Worm (Caenorhabditis elegans) whole organism, L4 larva: ENCODE results near the gene ncs-3.

Source experiments
- D1046.2 ChIP-seq: fragments of 200-800 bp; sonication (Bioruptor generic); IDR thresholded peaks from 2 replicates; pipeline ENCODE4 v1.3.6; 2022; ENCODE audit warnings: missing genetic modification characterization, missing compliant biosample characterization
- F49E8.2 ChIP-seq: sonication (generic microtip); optimal IDR thresholded peaks from 2 replicates; lab custom pipeline; 2016; ENCODE audit warnings: missing compliant biosample characterization, mild to moderate bottlenecking, missing genetic modification characterization, borderline replicate concordance
- T26A8.4 ChIP-seq: fragments of 200-800 bp; sonication (Bioruptor generic); IDR thresholded peaks from 2 replicates; pipeline ENCODE4 v1.3.6; 2022; ENCODE audit warnings: missing genetic modification characterization, missing compliant biosample characterization
- Y48G9A.11 ChIP-seq: fragments of 200-800 bp; sonication (Bioruptor generic); IDR thresholded peaks from 2 replicates; pipeline ENCODE4 v1.3.6; 2022; ENCODE audit warnings: missing genetic modification reagents, missing genetic modification characterization, missing compliant biosample characterization
- Y5F2A.4 ChIP-seq: fragments of 200-800 bp; sonication (Bioruptor generic); optimal IDR thresholded peaks from 2 replicates; lab custom pipeline; 2018; ENCODE audit warnings: mild to moderate bottlenecking, missing genetic modification characterization, missing compliant biosample characterization
- ZK337.2 ChIP-seq: fragments of 200-800 bp; sonication (Bioruptor generic); IDR thresholded peaks from 2 replicates; pipeline ENCODE4 v1.3.6; 2022; ENCODE audit warnings: missing genetic modification reagents, missing genetic modification characterization, missing compliant biosample characterization
- aha-1 ChIP-seq: fragments of 150-350 bp; peaks from one replicate; lab custom pipeline; 2014; ENCODE audit warnings: missing biosample characterization, missing genetic modification characterization
- arid-1 ChIP-seq: fragments of 200-800 bp; sonication (Bioruptor generic); conservative IDR thresholded peaks from 2 replicates; pipeline ENCODE4 v1.3.6; 2022; ENCODE audit warnings: missing genetic modification reagents, missing genetic modification characterization, missing compliant biosample characterization
- ceh-20 ChIP-seq: fragments of 200-800 bp; sonication (Bioruptor generic); IDR thresholded peaks from 2 replicates; pipeline ENCODE4 v1.3.6; 2022; ENCODE audit warnings: missing genetic modification reagents, missing genetic modification characterization, missing compliant biosample characterization
- ceh-32 ChIP-seq: sonication (generic microtip); optimal IDR thresholded peaks from 2 replicates; lab custom pipeline; 2016; ENCODE audit warnings: mild to moderate bottlenecking, missing genetic modification characterization, missing compliant biosample characterization; ENCODE audit not compliant: poor library complexity
- ceh-44 ChIP-seq: fragments of 200-800 bp; sonication (Bioruptor generic); IDR thresholded peaks from 2 replicates; pipeline ENCODE4 v1.3.6; 2022; ENCODE audit warnings: missing genetic modification reagents, missing genetic modification characterization, missing compliant biosample characterization
- ceh-82 ChIP-seq: sonication (generic microtip); optimal IDR thresholded peaks from 2 replicates; lab custom pipeline; 2017; ENCODE audit warnings: missing biosample characterization, missing genetic modification characterization
- ces-1 ChIP-seq: fragments of 150-350 bp; sonication (generic microtip); optimal IDR thresholded peaks from 4 replicates; lab custom pipeline; 2014; ENCODE audit warnings: missing biosample characterization, missing genetic modification reagents, missing genetic modification characterization
- cey-2 ChIP-seq: sonication (generic microtip); optimal IDR thresholded peaks from 3 replicates; lab custom pipeline; 2017; ENCODE audit warnings: missing genetic modification characterization, mild to moderate bottlenecking, missing compliant biosample characterization, antibody characterized with exemption, borderline replicate concordance; ENCODE audit not compliant: insufficient read depth
- daf-16 ChIP-seq, 3 experiments: sonication (generic microtip); optimal IDR thresholded peaks; 2 replicates each; lab custom pipeline; 2016 to 2017; ENCODE audit warnings: missing genetic modification characterization in 3 of 3, missing genetic modification reagents in 3 of 3, mild to moderate bottlenecking in 2 of 3, missing compliant biosample characterization in 2 of 3, missing biosample characterization in 1 of 3, moderate library complexity in 1 of 3
- daf-19 ChIP-seq: fragments of 200-800 bp; sonication (Bioruptor generic); conservative IDR thresholded peaks from 2 replicates; pipeline ENCODE4 v1.3.6; 2022; ENCODE audit warnings: missing genetic modification characterization, missing compliant biosample characterization
- dmd-6 ChIP-seq: fragments of 200-800 bp; sonication (Bioruptor generic); IDR thresholded peaks from 2 replicates; pipeline ENCODE4 v1.3.6; 2022; ENCODE audit warnings: missing genetic modification reagents, missing genetic modification characterization, missing compliant biosample characterization
- dmd-8 ChIP-seq: fragments of 200-800 bp; sonication (Bioruptor generic); IDR thresholded peaks from 2 replicates; pipeline ENCODE4 v1.3.6; 2022; ENCODE audit warnings: missing genetic modification characterization, missing compliant biosample characterization
- dmd-9 ChIP-seq: fragments of 200-800 bp; sonication (Bioruptor generic); IDR thresholded peaks from 2 replicates; pipeline ENCODE4 v1.3.6; 2022; ENCODE audit warnings: missing genetic modification reagents, missing genetic modification characterization, missing compliant biosample characterization
- dpl-1 ChIP-seq: fragments of 150-350 bp; optimal IDR thresholded peaks from 2 replicates; lab custom pipeline; 2014; ENCODE audit warnings: missing biosample characterization, missing genetic modification reagents, missing genetic modification characterization
- dve-1 ChIP-seq: sonication (generic microtip); optimal IDR thresholded peaks from 2 replicates; lab custom pipeline; 2017; ENCODE audit warnings: antibody characterized with exemption, mild to moderate bottlenecking, missing genetic modification characterization, missing compliant biosample characterization; ENCODE audit not compliant: insufficient read depth
- egl-43 ChIP-seq: fragments of 200-800 bp; sonication (Bioruptor generic); IDR thresholded peaks from 2 replicates; pipeline ENCODE4 v1.3.6; 2022; ENCODE audit warnings: missing genetic modification reagents, missing genetic modification characterization, missing compliant biosample characterization
- fkh-10 ChIP-seq: fragments of 150-350 bp; optimal IDR thresholded peaks from 2 replicates; lab custom pipeline; 2014; ENCODE audit warnings: missing biosample characterization, missing genetic modification reagents, missing genetic modification characterization
- fos-1 ChIP-seq: fragments of 150-350 bp; optimal IDR thresholded peaks from 2 replicates; lab custom pipeline; 2014; ENCODE audit warnings: missing biosample characterization, missing genetic modification characterization
- hlh-11 ChIP-seq: fragments of 200-800 bp; sonication (Bioruptor generic); optimal IDR thresholded peaks from 2 replicates; lab custom pipeline; 2018; ENCODE audit warnings: mild to moderate bottlenecking, missing genetic modification characterization, missing compliant biosample characterization
- hmg-1.1 ChIP-seq: fragments of 200-800 bp; sonication (Bioruptor generic); IDR thresholded peaks from 2 replicates; pipeline ENCODE4 v1.3.6; 2022; ENCODE audit warnings: missing genetic modification reagents, missing genetic modification characterization, missing compliant biosample characterization
- lin-1 ChIP-seq: fragments of 200-800 bp; sonication (Bioruptor generic); IDR thresholded peaks from 2 replicates; pipeline ENCODE4 v1.3.6; 2022; ENCODE audit warnings: missing genetic modification reagents, missing genetic modification characterization, missing compliant biosample characterization
- lin-13 ChIP-seq: fragments of 150-350 bp; optimal IDR thresholded peaks from 2 replicates; lab custom pipeline; 2014; ENCODE audit warnings: missing biosample characterization, missing genetic modification reagents, missing genetic modification characterization
- lir-3 ChIP-seq: sonication (generic microtip); optimal IDR thresholded peaks from 2 replicates; lab custom pipeline; 2016; ENCODE audit warnings: mild to moderate bottlenecking, missing genetic modification characterization, missing compliant biosample characterization
- lsy-2 ChIP-seq, 2 experiments: fragments of 150-350 bp in 1 of 2; sonication (generic microtip) in 1 of 2; optimal IDR thresholded peaks; 2 replicates each; lab custom pipeline; 2014 to 2017; ENCODE audit warnings: missing biosample characterization in 2 of 2, missing genetic modification characterization in 2 of 2
- mdt-29 ChIP-seq: fragments of 200-800 bp; sonication (Bioruptor generic); IDR thresholded peaks from 2 replicates; pipeline ENCODE4 v1.3.6; 2022; ENCODE audit warnings: missing genetic modification reagents, missing genetic modification characterization, missing compliant biosample characterization
- mep-1 ChIP-seq: fragments of 150-350 bp; sonication (generic microtip); optimal IDR thresholded peaks from 3 replicates; lab custom pipeline; 2014; ENCODE audit warnings: missing biosample characterization, missing genetic modification characterization
- mes-2 ChIP-seq: sonication (generic microtip); optimal IDR thresholded peaks from 2 replicates; lab custom pipeline; 2016; ENCODE audit warnings: missing genotype, mild to moderate bottlenecking, missing genetic modification characterization, missing compliant biosample characterization; ENCODE audit not compliant: poor library complexity, severe bottlenecking
- mxl-2 ChIP-seq: fragments of 200-800 bp; sonication (Bioruptor generic); conservative IDR thresholded peaks from 2 replicates; pipeline ENCODE4 v1.3.6; 2022; ENCODE audit warnings: missing genetic modification reagents, missing genetic modification characterization, missing compliant biosample characterization
- nhr-11 ChIP-seq: fragments of 150-350 bp; optimal IDR thresholded peaks from 2 replicates; lab custom pipeline; 2014; ENCODE audit warnings: missing biosample characterization, missing genetic modification characterization
- nhr-237 ChIP-seq: sonication (generic microtip); optimal IDR thresholded peaks from 2 replicates; lab custom pipeline; 2017; ENCODE audit warnings: missing biosample characterization, missing genetic modification characterization
- nhr-42 ChIP-seq: fragments of 200-800 bp; sonication (Bioruptor generic); IDR thresholded peaks from 2 replicates; pipeline ENCODE4 v1.3.6; 2022; ENCODE audit warnings: missing genetic modification characterization, missing compliant biosample characterization
- nhr-76 ChIP-seq: fragments of 150-350 bp; optimal IDR thresholded peaks from 2 replicates; lab custom pipeline; 2014; ENCODE audit warnings: missing biosample characterization, missing genetic modification characterization
- pqm-1 ChIP-seq: sonication (generic microtip); optimal IDR thresholded peaks from 2 replicates; lab custom pipeline; 2017; ENCODE audit warnings: missing biosample characterization, missing genetic modification characterization
- sdz-12 ChIP-seq: fragments of 200-800 bp; sonication (Bioruptor generic); optimal IDR thresholded peaks from 2 replicates; lab custom pipeline; 2018; ENCODE audit warnings: mild to moderate bottlenecking, missing genetic modification characterization, missing compliant biosample characterization
- set-16 ChIP-seq: fragments of 200-800 bp; sonication (Bioruptor generic); IDR thresholded peaks from 2 replicates; pipeline ENCODE4 v1.3.6; 2022; ENCODE audit warnings: missing genetic modification reagents, missing genetic modification characterization, missing compliant biosample characterization
- snpc-4 ChIP-seq: fragments of 150-350 bp; optimal IDR thresholded peaks from 2 replicates; lab custom pipeline; 2014; ENCODE audit warnings: missing biosample characterization, missing genetic modification characterization
- tag-97 ChIP-seq: fragments of 200-800 bp; sonication (Bioruptor generic); IDR thresholded peaks from 2 replicates; pipeline ENCODE4 v1.3.6; 2022; ENCODE audit warnings: missing genetic modification characterization, missing compliant biosample characterization
- unc-130 ChIP-seq: sonication (generic microtip); optimal IDR thresholded peaks from 2 replicates; lab custom pipeline; 2016; ENCODE audit warnings: missing genetic modification reagents, missing genetic modification characterization, missing compliant biosample characterization
- unc-39 ChIP-seq: sonication (generic microtip); optimal IDR thresholded peaks from 2 replicates; lab custom pipeline; 2017; ENCODE audit warnings: missing biosample characterization, missing genetic modification characterization
- vab-7 ChIP-seq: fragments of 200-800 bp; sonication (Bioruptor generic); IDR thresholded peaks from 2 replicates; pipeline ENCODE4 v1.3.6; 2022; ENCODE audit warnings: missing genetic modification reagents, missing genetic modification characterization, missing compliant biosample characterization
- zag-1 ChIP-seq: fragments of 150-350 bp; optimal IDR thresholded peaks from 2 replicates; lab custom pipeline; 2014; ENCODE audit warnings: missing biosample characterization, missing genetic modification characterization
- zfp-2 ChIP-seq: sonication (generic microtip); optimal IDR thresholded peaks from 2 replicates; lab custom pipeline; 2016; ENCODE audit warnings: mild to moderate bottlenecking, missing genetic modification characterization, missing compliant biosample characterization
- zfp-3 ChIP-seq: fragments of 200-800 bp; sonication (Bioruptor generic); conservative IDR thresholded peaks from 2 replicates; pipeline ENCODE4 v1.3.6; 2022; ENCODE audit warnings: missing genetic modification reagents, missing genetic modification characterization, missing compliant biosample characterization
- ztf-11 ChIP-seq: fragments of 150-350 bp; optimal IDR thresholded peaks from 2 replicates; lab custom pipeline; 2014; ENCODE audit warnings: missing biosample characterization, missing genetic modification characterization
- ztf-7 ChIP-seq: fragments of 150-350 bp; optimal IDR thresholded peaks from 2 replicates; lab custom pipeline; 2014; ENCODE audit warnings: missing biosample characterization, missing genetic modification characterization

ncs-3 gene

ce11 chrX:1012385-1012866, 41.5 kb upstream of the ncs-3 start (continued):
- TF ChIP-seq fkh-10 (GFP tag; lab: Kevin White, UChicago) (no peak), mes-2 (tag; lab: Kevin White, UChicago) (peak; percentile 22), daf-16 (GFP tag; optimal IDR thresholded peaks at IDR 0.05; lab: Kevin White, UChicago) (no peak), daf-16 (tag; optimal IDR thresholded peaks at IDR 0.05; lab: Kevin White, UChicago) (peak; percentile 31), nhr-76 (tag; lab: Kevin White, UChicago) (no peak), lsy-2 (tag; optimal IDR thresholded peaks at IDR 0.05; lab: Kevin White, UChicago) (no peak), hlh-11 (tag; lab: Kevin White, UChicago) (peak; percentile 27), unc-39 (no peak), ceh-20 (GFP tag; lab: Robert Waterston, UW) (no peak), ceh-44 (no peak), zfp-3 (GFP tag; lab: Robert Waterston, UW) (peak; percentile 91), dpl-1 (GFP tag; lab: Kevin White, UChicago) (no peak), dmd-6 (peak; percentile 39; the same call in 1 of the 2 replicates), daf-19 (GFP tag; lab: Robert Waterston, UW) (no peak), unc-130 (GFP tag; lab: Kevin White, UChicago) (no peak), nhr-237 (tag; lab: Kevin White, UChicago) (no peak), aha-1 (peak; percentile 40), D1046.2 (GFP tag; lab: Robert Waterston, UW) (0 out of 2 replicates have a peak, but pooled peaks have one; percentile 57), ztf-11 (tag; lab: Kevin White, UChicago) (no peak), lin-13 (GFP tag; lab: Kevin White, UChicago) (no peak), Y5F2A.4 (GFP tag; lab: Kevin White, UChicago) (peak; percentile 38), ceh-32 (tag; lab: Kevin White, UChicago) (no peak), mdt-29 (0 out of 2 replicates have a peak, but pooled peaks have one; percentile 38), sdz-12 (peak; percentile 70), lin-1 (GFP tag; lab: Robert Waterston, UW) (no peak), cey-2 (tag; lab: Kevin White, UChicago) (no peak), hmg-1.1 (GFP tag; lab: Robert Waterston, UW) (peak; percentile 15; the same call in 1 of the 2 replicates), T26A8.4 (GFP tag; lab: Robert Waterston, UW) (no peak; the same call in 1 of the 2 replicates), snpc-4 (tag; lab: Kevin White, UChicago) (no peak), dve-1 (tag; lab: Kevin White, UChicago) (peak; percentile 66), ZK337.2 (GFP tag; lab: Robert Waterston, UW) (no peak), F49E8.2 (tag; lab: Kevin White, UChicago) (no peak), nhr-42 (GFP tag; lab: Robert Waterston, UW) (peak; percentile 40; the same call in 1 of the 2 replicates), ceh-82 (tag; lab: Kevin White, UChicago) (no peak), zfp-2 (tag; lab: Kevin White, UChicago) (no peak), nhr-11 (no peak), mep-1 (peak; percentile 28), tag-97 (no peak), lir-3 (tag; lab: Kevin White, UChicago) (no peak), mxl-2 (GFP tag; lab: Robert Waterston, UW) (no peak), Y48G9A.11 (GFP tag; lab: Robert Waterston, UW) (no peak), ces-1 (GFP tag; lab: Kevin White, UChicago) (no peak), pqm-1 (tag; lab: Kevin White, UChicago) (no peak), set-16 (no peak), zag-1 (tag; lab: Kevin White, UChicago) (no peak), vab-7 (GFP tag; lab: Robert Waterston, UW) (no peak), fos-1 (tag; lab: Kevin White, UChicago) (no peak), egl-43 (GFP tag; lab: Robert Waterston, UW) (no peak), ztf-7 (no peak), dmd-8 (no peak), dmd-9 (peak; percentile 45; the same call in 1 of the 2 replicates), arid-1 (GFP tag; lab: Robert Waterston, UW) (no peak)
